Worm (Caenorhabditis elegans) whole organism, L2 larva: ENCODE results near the gene nspb-5.
A peak's percentile ranks its signal among the peaks of the same experiment; 100 is the strongest.

Experiments
- C34F6.9 ChIP-seq: fragments of 150-350 bp; optimal IDR thresholded peaks from 2 replicates; lab custom pipeline; 2014; ENCODE audit warnings: missing biosample characterization, missing genetic modification characterization
- F13H6.1 ChIP-seq: sonication (generic microtip); optimal IDR thresholded peaks from 2 replicates; lab custom pipeline; 2016; ENCODE audit warnings: missing genetic modification characterization, missing compliant biosample characterization
- R02D3.7 ChIP-seq: fragments of 150-350 bp; optimal IDR thresholded peaks from 2 replicates; lab custom pipeline; 2014; ENCODE audit warnings: missing biosample characterization, missing genetic modification characterization
- Y55F3AM.14 ChIP-seq: fragments of 200-800 bp; sonication (Bioruptor generic); optimal IDR thresholded peaks from 2 replicates; lab custom pipeline; 2018; ENCODE audit warnings: mild to moderate bottlenecking, missing genetic modification characterization, missing compliant biosample characterization
- ZK546.5 ChIP-seq: sonication (generic microtip); optimal IDR thresholded peaks from 2 replicates; lab custom pipeline; 2017; ENCODE audit warnings: missing biosample characterization, missing genetic modification characterization
- alr-1 ChIP-seq: fragments of 150-350 bp; optimal IDR thresholded peaks from 2 replicates; lab custom pipeline; 2014; ENCODE audit warnings: missing biosample characterization, missing genetic modification characterization
- aly-2 ChIP-seq: fragments of 150-350 bp; optimal IDR thresholded peaks from 2 replicates; lab custom pipeline; 2014; ENCODE audit warnings: missing biosample characterization, missing genetic modification characterization
- ama-1 ChIP-seq: fragments of 150-350 bp; optimal IDR thresholded peaks from 2 replicates; lab custom pipeline; 2018; ENCODE audit warnings: inconsistent platforms
- blmp-1 ChIP-seq: sonication (generic microtip); optimal IDR thresholded peaks from 2 replicates; lab custom pipeline; 2017; ENCODE audit warnings: missing genetic modification characterization, mild to moderate bottlenecking, missing compliant biosample characterization, antibody characterized with exemption, moderate library complexity; ENCODE audit not compliant: insufficient read depth
- ceh-16 ChIP-seq: fragments of 150-350 bp; optimal IDR thresholded peaks from 2 replicates; lab custom pipeline; 2014; ENCODE audit warnings: missing biosample characterization, missing genetic modification characterization
- ceh-82 ChIP-seq: fragments of 150-350 bp; optimal IDR thresholded peaks from 2 replicates; lab custom pipeline; 2014; ENCODE audit warnings: missing biosample characterization, missing genetic modification characterization
- crh-2 ChIP-seq: sonication (generic microtip); optimal IDR thresholded peaks from 2 replicates; lab custom pipeline; 2017; ENCODE audit warnings: missing biosample characterization, missing genetic modification characterization
- dmd-4 ChIP-seq: sonication (generic microtip); optimal IDR thresholded peaks from 2 replicates; lab custom pipeline; 2017; ENCODE audit warnings: missing biosample characterization, missing genetic modification characterization
- egl-27 ChIP-seq: sonication (generic microtip); optimal IDR thresholded peaks from 3 replicates; lab custom pipeline; 2017; ENCODE audit warnings: missing biosample characterization, missing genetic modification reagents, missing genetic modification characterization
- elt-1 ChIP-seq: fragments of 150-350 bp; optimal IDR thresholded peaks from 2 replicates; lab custom pipeline; 2014; ENCODE audit warnings: missing biosample characterization, missing genetic modification characterization
- elt-3 ChIP-seq: sonication (generic microtip); optimal IDR thresholded peaks from 2 replicates; lab custom pipeline; 2017; ENCODE audit warnings: missing biosample characterization, missing genetic modification characterization
- fos-1 ChIP-seq: fragments of 150-350 bp; optimal IDR thresholded peaks from 2 replicates; lab custom pipeline; 2014; ENCODE audit warnings: missing biosample characterization, missing genetic modification characterization
- gmeb-1 ChIP-seq: fragments of 150-350 bp; optimal IDR thresholded peaks from 2 replicates; lab custom pipeline; 2014; ENCODE audit warnings: missing biosample characterization, missing genetic modification characterization
- lin-11 ChIP-seq: fragments of 150-350 bp; sonication (generic microtip); optimal IDR thresholded peaks from 2 replicates; lab custom pipeline; 2014; ENCODE audit warnings: missing biosample characterization, missing genetic modification characterization, inconsistent platforms, mixed read lengths
- lin-13 ChIP-seq: fragments of 150-350 bp; optimal IDR thresholded peaks from 2 replicates; lab custom pipeline; 2014; ENCODE audit warnings: missing biosample characterization, missing genetic modification reagents, missing genetic modification characterization
- lin-39 ChIP-seq: fragments of 150-350 bp; optimal IDR thresholded peaks from 2 replicates; lab custom pipeline; 2014; ENCODE audit warnings: missing biosample characterization, missing genetic modification reagents, missing genetic modification characterization
- lsy-2 ChIP-seq, 2 experiments: fragments of 150-350 bp in 1 of 2; sonication (generic microtip) in 1 of 2; optimal IDR thresholded peaks; 2 replicates each; lab custom pipeline; 2014 to 2017; ENCODE audit warnings: missing biosample characterization in 2 of 2, missing genetic modification characterization in 2 of 2
- mab-5 ChIP-seq: fragments of 150-350 bp; optimal IDR thresholded peaks from 2 replicates; lab custom pipeline; 2014; ENCODE audit warnings: missing biosample characterization, missing genetic modification characterization
- mbf-1 ChIP-seq: sonication (generic microtip); optimal IDR thresholded peaks from 2 replicates; lab custom pipeline; 2017; ENCODE audit warnings: missing biosample characterization, missing genetic modification characterization
- mdl-1 ChIP-seq, 2 experiments: fragments of 150-350 bp in 1 of 2; sonication (generic microtip) in 1 of 2; optimal IDR thresholded peaks; 2 replicates each; lab custom pipeline; 2017; ENCODE audit warnings: missing biosample characterization in 2 of 2, missing genetic modification characterization in 2 of 2
- nhr-10 ChIP-seq: sonication (generic microtip); optimal IDR thresholded peaks from 2 replicates; lab custom pipeline; 2017; ENCODE audit warnings: missing biosample characterization, missing genetic modification characterization
- nhr-11 ChIP-seq: fragments of 150-350 bp; optimal IDR thresholded peaks from 2 replicates; lab custom pipeline; 2014; ENCODE audit warnings: missing biosample characterization, missing genetic modification characterization
- nhr-12 ChIP-seq: fragments of 150-350 bp; optimal IDR thresholded peaks from 2 replicates; lab custom pipeline; 2014; ENCODE audit warnings: missing biosample characterization, missing genetic modification characterization
- nhr-129 ChIP-seq: fragments of 150-350 bp; optimal IDR thresholded peaks from 2 replicates; lab custom pipeline; 2014; ENCODE audit warnings: missing biosample characterization, missing genetic modification characterization
- nhr-21 ChIP-seq: fragments of 150-350 bp; optimal IDR thresholded peaks from 2 replicates; lab custom pipeline; 2014; ENCODE audit warnings: missing biosample characterization, missing genetic modification characterization
- nhr-23 ChIP-seq: fragments of 150-350 bp; optimal IDR thresholded peaks from 2 replicates; lab custom pipeline; 2014; ENCODE audit warnings: missing biosample characterization, missing genetic modification reagents, missing genetic modification characterization
- nhr-237 ChIP-seq: fragments of 150-350 bp; optimal IDR thresholded peaks from 2 replicates; lab custom pipeline; 2014; ENCODE audit warnings: missing biosample characterization, missing genetic modification characterization
- nhr-25 ChIP-seq: fragments of 150-350 bp; sonication (generic microtip); optimal IDR thresholded peaks from 3 replicates; lab custom pipeline; 2014; ENCODE audit warnings: missing biosample characterization, missing genetic modification characterization
- nhr-6 ChIP-seq: fragments of 150-350 bp; optimal IDR thresholded peaks from 2 replicates; lab custom pipeline; 2014; ENCODE audit warnings: missing biosample characterization, missing genetic modification characterization
- nhr-77 ChIP-seq: fragments of 150-350 bp; optimal IDR thresholded peaks from 2 replicates; lab custom pipeline; 2014; ENCODE audit warnings: missing biosample characterization, missing genetic modification characterization
- peb-1 ChIP-seq: fragments of 150-350 bp; optimal IDR thresholded peaks from 2 replicates; lab custom pipeline; 2014; ENCODE audit warnings: missing biosample characterization, missing genetic modification characterization
- sem-4 ChIP-seq: fragments of 150-350 bp; optimal IDR thresholded peaks from 2 replicates; lab custom pipeline; 2014; ENCODE audit warnings: missing biosample characterization, missing genetic modification reagents, missing genetic modification characterization
- skn-1 ChIP-seq: sonication (generic microtip); optimal IDR thresholded peaks from 2 replicates; lab custom pipeline; 2017; ENCODE audit warnings: missing biosample characterization, missing genetic modification characterization
- sma-3 ChIP-seq: sonication (generic microtip); optimal IDR thresholded peaks from 2 replicates; lab custom pipeline; 2016; ENCODE audit warnings: missing genetic modification reagents, missing genetic modification characterization, missing compliant biosample characterization
- sma-9 ChIP-seq, 2 experiments: fragments of 150-350 bp in 1 of 2; sonication (generic microtip) in 1 of 2; optimal IDR thresholded peaks; 2 replicates each; lab custom pipeline; 2014 to 2016; ENCODE audit warnings: missing genetic modification characterization in 2 of 2, mild to moderate bottlenecking in 1 of 2, missing biosample characterization in 1 of 2, missing compliant biosample characterization in 1 of 2, missing genetic modification reagents in 1 of 2, moderate library complexity in 1 of 2
- snpc-4 ChIP-seq: fragments of 150-350 bp; optimal IDR thresholded peaks from 2 replicates; lab custom pipeline; 2014; ENCODE audit warnings: missing biosample characterization, missing genetic modification characterization
- unc-39 ChIP-seq: fragments of 150-350 bp; optimal IDR thresholded peaks from 2 replicates; lab custom pipeline; 2014; ENCODE audit warnings: missing biosample characterization, missing genetic modification characterization
- unc-55 ChIP-seq: fragments of 150-350 bp; sonication (generic microtip); optimal IDR thresholded peaks from 3 replicates; lab custom pipeline; 2014; ENCODE audit warnings: missing biosample characterization, missing genetic modification reagents, missing genetic modification characterization
- unc-62 ChIP-seq: fragments of 150-350 bp; optimal IDR thresholded peaks from 2 replicates; lab custom pipeline; 2014; ENCODE audit warnings: missing biosample characterization, missing genetic modification reagents, missing genetic modification characterization
- zag-1 ChIP-seq: fragments of 150-350 bp; optimal IDR thresholded peaks from 2 replicates; lab custom pipeline; 2014; ENCODE audit warnings: missing biosample characterization, missing genetic modification characterization
- ztf-1 ChIP-seq: fragments of 200-800 bp; sonication (Bioruptor generic); conservative IDR thresholded peaks from 2 replicates; pipeline ENCODE4 v1.3.6; 2022; ENCODE audit warnings: missing genetic modification characterization, missing compliant biosample characterization
- ztf-11 ChIP-seq: sonication (generic microtip); optimal IDR thresholded peaks from 2 replicates; lab custom pipeline; 2017; ENCODE audit warnings: missing biosample characterization, missing genetic modification characterization
- ztf-4 ChIP-seq: fragments of 150-350 bp; optimal IDR thresholded peaks from 2 replicates; lab custom pipeline; 2014; ENCODE audit warnings: missing biosample characterization, missing genetic modification characterization

nspb-5 gene

ce11 chrIV:6622142-6622541 is 23.3 kb downstream of the nspb-5 start:
- TF ChIP-seq ztf-1 (no peak), C34F6.9 (tag; lab: Kevin White, UChicago) (no peak), R02D3.7 (tag; lab: Kevin White, UChicago) (no peak), nhr-11 (tag; lab: Kevin White, UChicago) (no peak), skn-1 (tag; lab: Kevin White, UChicago) (no peak), blmp-1 (peak; percentile 11), mbf-1 (tag; lab: Kevin White, UChicago) (no peak), ZK546.5 (tag; lab: Kevin White, UChicago) (no peak), nhr-21 (peak; percentile 22), nhr-12 (tag; lab: Kevin White, UChicago) (no peak), dmd-4 (tag; lab: Kevin White, UChicago) (no peak), Y55F3AM.14 (no peak), sma-9 (GFP tag; optimal IDR thresholded peaks at IDR 0.05; lab: Kevin White, UChicago) (no peak), sma-9 (tag; optimal IDR thresholded peaks at IDR 0.05; lab: Kevin White, UChicago) (no peak), aly-2 (tag; lab: Kevin White, UChicago) (no peak), unc-39 (tag; lab: Kevin White, UChicago) (no peak), crh-2 (tag; lab: Kevin White, UChicago) (no peak), lin-13 (GFP tag; lab: Kevin White, UChicago) (no peak), nhr-129 (tag; lab: Kevin White, UChicago) (no peak), mab-5 (tag; lab: Kevin White, UChicago) (no peak), sma-3 (GFP tag; lab: Kevin White, UChicago) (peak; percentile 52), elt-3 (tag; lab: Kevin White, UChicago) (no peak), lin-39 (tag; lab: Kevin White, UChicago) (no peak), snpc-4 (no peak), ztf-4 (no peak), unc-55 (GFP tag; lab: Kevin White, UChicago) (no peak), ama-1 (no peak), nhr-6 (no peak), ztf-11 (no peak), nhr-77 (tag; lab: Kevin White, UChicago) (no peak), F13H6.1 (no peak), nhr-23 (tag; lab: Kevin White, UChicago) (no peak), nhr-237 (no peak), lin-11 (tag; lab: Kevin White, UChicago) (no peak), ceh-16 (tag; lab: Kevin White, UChicago) (no peak), nhr-10 (no peak), lsy-2 (tag; optimal IDR thresholded peaks at IDR 0.05; lab: Kevin White, UChicago) (no peak), alr-1 (no peak), peb-1 (tag; lab: Kevin White, UChicago) (no peak), elt-1 (tag; lab: Kevin White, UChicago) (no peak), ceh-82 (tag; lab: Kevin White, UChicago) (no peak), mdl-1 (tag; optimal IDR thresholded peaks at IDR 0.05; lab: Kevin White, UChicago) (no peak), unc-62 (GFP tag; lab: Kevin White, UChicago) (no peak), gmeb-1 (tag; lab: Kevin White, UChicago) (peak; percentile 41), zag-1 (tag; lab: Kevin White, UChicago) (no peak), fos-1 (tag; lab: Kevin White, UChicago) (peak; percentile 66), nhr-25 (tag; lab: Kevin White, UChicago) (peak; percentile 35), sem-4 (tag; lab: Kevin White, UChicago) (no peak), egl-27 (no peak)
